Fruit fly (Drosophila melanogaster): ENCODE data around the gene CG4119.
A peak's percentile ranks its signal among the peaks of the same experiment; 100 is the strongest.

The CG4119 gene

dm6 chrX:5665902-5666301 lies at the start of gene CG4119, which contains the start of gene Sirt4 (continued):
- TF ChIP-seq CG5245 (GFP tag; optimal IDR thresholded peaks at IDR 0.05) (no peak), esg (GFP tag; conservative IDR thresholded peaks at IDR 0.05) (no peak), CG12942 (GFP tag; optimal IDR thresholded peaks at IDR 0.05) (no peak), sr (GFP tag; IDR thresholded peaks at IDR 0.05) (no peak), wor (GFP tag; IDR thresholded peaks at IDR 0.05) (no peak), Nf-YC (tag; optimal IDR thresholded peaks at IDR 0.05) (peak; percentile 30), CG7745 (tag; optimal IDR thresholded peaks at IDR 0.05) (no peak), fd96Cb (tag; optimal IDR thresholded peaks at IDR 0.05) (no peak), E2f1 (GFP tag; IDR thresholded peaks at IDR 0.05) (0 out of 2 replicates have a peak, but pooled peaks have one; percentile 8), slp2 (GFP tag; optimal IDR thresholded peaks at IDR 0.05) (no peak), disco-r (GFP tag; optimal IDR thresholded peaks at IDR 0.05) (no peak), repo (GFP tag; optimal IDR thresholded peaks at IDR 0.05) (no peak), HLH3B (GFP tag; IDR thresholded peaks at IDR 0.05) (no peak), C15 (GFP tag; IDR thresholded peaks at IDR 0.05) (no peak), BtbVII (GFP tag; optimal IDR thresholded peaks at IDR 0.05) (no peak), CG9932 (GFP tag; IDR thresholded peaks at IDR 0.05) (peak; percentile 77), CG7987 (GFP tag; optimal IDR thresholded peaks at IDR 0.05) (peak; percentile 11), Abd-B (GFP tag; optimal IDR thresholded peaks at IDR 0.05) (no peak), Dip3 (GFP tag; optimal IDR thresholded peaks at IDR 0.05) (peak; percentile 12), Antp (GFP tag; optimal IDR thresholded peaks at IDR 0.05) (peak; percentile 13), Doc2 (GFP tag; IDR thresholded peaks at IDR 0.05) (no peak), Dref (GFP tag; IDR thresholded peaks at IDR 0.05) (peak; percentile 99), caup (GFP tag; optimal IDR thresholded peaks at IDR 0.05; ENCODE audit: severe bottlenecking) (peak; percentile 10), CG16813 (GFP tag; IDR thresholded peaks at IDR 0.05; ENCODE audit: partially characterized antibody) (peak; percentile 96), chinmo (GFP tag; IDR thresholded peaks at IDR 0.05; ENCODE audit: partially characterized antibody) (peak; percentile 91; the same call in 3 of the 4 replicates), psq (GFP tag; optimal IDR thresholded peaks at IDR 0.05) (no peak), inv (GFP tag; IDR thresholded peaks at IDR 0.05; ENCODE audit: partially characterized antibody) (peak; percentile 94), mam (GFP tag; optimal IDR thresholded peaks at IDR 0.05) (peak; percentile 56), btn (GFP tag; optimal IDR thresholded peaks at IDR 0.05) (no peak), pnt (GFP tag; optimal IDR thresholded peaks at IDR 0.05) (no peak), CG2120 (GFP tag; optimal IDR thresholded peaks at IDR 0.05) (peak; percentile 57), CG10321 (GFP tag; IDR thresholded peaks at IDR 0.05) (no peak), sens (GFP tag) (no peak), Mrtf (GFP tag; IDR thresholded peaks at IDR 0.05) (no peak), ssp (GFP tag; IDR thresholded peaks at IDR 0.05) (no peak), CG31224 (GFP tag; IDR thresholded peaks at IDR 0.05) (no peak), Drgx (GFP tag; IDR thresholded peaks at IDR 0.05) (no peak), en (GFP tag; optimal IDR thresholded peaks at IDR 0.05) (no peak), bab2 (GFP tag; optimal IDR thresholded peaks at IDR 0.05) (no peak), sim (GFP tag; IDR thresholded peaks at IDR 0.05) (no peak), ase (GFP tag; IDR thresholded peaks at IDR 0.05) (no peak), nau (GFP tag; optimal IDR thresholded peaks at IDR 0.05) (no peak), Ravus (GFP tag; IDR thresholded peaks at IDR 0.05) (no peak), CG18599 (GFP tag; optimal IDR thresholded peaks at IDR 0.05) (no peak), Meics (GFP tag; optimal IDR thresholded peaks at IDR 0.05) (no peak), CG10147 (GFP tag; optimal IDR thresholded peaks at IDR 0.05) (no peak), cato (GFP tag; optimal IDR thresholded peaks at IDR 0.05; ENCODE audit: borderline replicate concordance) (no peak), emc (GFP tag; optimal IDR thresholded peaks at IDR 0.05) (no peak), kah (GFP tag; optimal IDR thresholded peaks at IDR 0.05) (no peak), br (optimal IDR thresholded peaks at IDR 0.05) (no peak), CG16779 (GFP tag; IDR thresholded peaks at IDR 0.05) (no peak), Mad (GFP tag; optimal IDR thresholded peaks at IDR 0.05) (peak; percentile 15), kni (GFP tag; optimal IDR thresholded peaks at IDR 0.05) (no peak)

Data from whole organism, embryonic.